Worm (Caenorhabditis elegans): ENCODE data around the gene rad-23.

Gene rad-23

DNA sequence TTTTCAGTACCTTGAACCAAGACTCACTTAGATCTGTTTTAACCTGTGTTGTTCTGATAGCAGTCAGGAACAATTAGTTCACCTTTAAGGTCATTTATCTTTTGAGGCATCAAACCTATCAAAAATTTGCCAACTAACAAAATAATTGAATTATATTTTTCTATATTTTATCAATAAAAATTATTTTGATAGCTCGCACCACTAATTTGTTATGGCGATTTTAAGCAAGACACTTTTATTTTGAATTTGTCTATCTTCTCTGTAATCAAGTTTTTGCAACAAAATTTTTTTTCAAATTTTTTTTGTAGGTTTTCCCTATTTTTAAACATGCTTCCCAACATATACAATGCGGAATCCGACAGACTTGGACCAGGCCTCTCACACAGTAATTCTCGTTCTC, 36.1 kb upstream of the rad-23 start, which contains the start of gene kel-1:
Gene kel-1, plus strand, starts transcription at position 301 of the 400 bp plus-strand sequence.
- no peak for TF ChIP-seq swsn-7 (tag; optimal IDR thresholded peaks at IDR 0.05)
- TF ChIP-seq elt-3 (tag; optimal IDR thresholded peaks at IDR 0.05): no peak
- no peak for TF ChIP-seq rnt-1 (tag; optimal IDR thresholded peaks at IDR 0.05)
- no peak for TF ChIP-seq egl-27 (tag; optimal IDR thresholded peaks at IDR 0.05)
- TF ChIP-seq unc-30 (tag; optimal IDR thresholded peaks at IDR 0.05): no peak
- no peak for TF ChIP-seq ztf-11 (tag; optimal IDR thresholded peaks at IDR 0.05)
- TF ChIP-seq alr-1 (tag; optimal IDR thresholded peaks at IDR 0.05; ENCODE audit: borderline replicate concordance): no peak
- TF ChIP-seq pax-3 (tag; optimal IDR thresholded peaks at IDR 0.05): no peak
- no peak for TF ChIP-seq blmp-1 (tag; optimal IDR thresholded peaks at IDR 0.05)
- no peak for TF ChIP-seq dpl-1 (GFP tag; optimal IDR thresholded peaks at IDR 0.05)

DNA sequence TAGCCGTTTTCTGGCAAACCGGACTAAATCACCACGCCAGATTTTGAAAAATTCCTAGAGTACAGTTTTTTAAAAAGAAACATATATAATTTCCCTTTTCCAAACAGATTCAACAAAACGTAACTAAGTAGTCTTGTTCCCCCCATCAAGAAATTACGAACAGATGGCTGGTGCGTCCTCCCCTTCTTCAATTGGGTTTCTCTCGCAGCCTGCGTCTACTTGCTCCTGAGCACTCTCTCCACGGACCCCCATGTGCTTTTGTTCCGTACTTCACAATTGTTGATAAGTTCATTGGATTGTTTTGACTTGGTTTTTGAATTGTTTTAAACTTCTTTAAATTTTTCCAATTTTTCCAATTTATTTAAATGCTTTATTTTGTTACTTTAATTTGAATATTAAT, 35.5 kb upstream of the rad-23 start:
- TF ChIP-seq lin-14 (GFP tag; optimal IDR thresholded peaks at IDR 0.05) (peak; percentile 72), tbx-2 (tag; optimal IDR thresholded peaks at IDR 0.05) (no peak), dsc-1 (tag; optimal IDR thresholded peaks at IDR 0.05) (peak; percentile 85), rnt-1 (tag; optimal IDR thresholded peaks at IDR 0.05) (peak; percentile 14), efl-1 (optimal IDR thresholded peaks at IDR 0.05) (peak in 1 of 2 experiments; percentile 5), efl-1 (GFP tag; optimal IDR thresholded peaks at IDR 0.05 in 1 of 2) (peak in 1 of 2 experiments; percentile 66)

DNA sequence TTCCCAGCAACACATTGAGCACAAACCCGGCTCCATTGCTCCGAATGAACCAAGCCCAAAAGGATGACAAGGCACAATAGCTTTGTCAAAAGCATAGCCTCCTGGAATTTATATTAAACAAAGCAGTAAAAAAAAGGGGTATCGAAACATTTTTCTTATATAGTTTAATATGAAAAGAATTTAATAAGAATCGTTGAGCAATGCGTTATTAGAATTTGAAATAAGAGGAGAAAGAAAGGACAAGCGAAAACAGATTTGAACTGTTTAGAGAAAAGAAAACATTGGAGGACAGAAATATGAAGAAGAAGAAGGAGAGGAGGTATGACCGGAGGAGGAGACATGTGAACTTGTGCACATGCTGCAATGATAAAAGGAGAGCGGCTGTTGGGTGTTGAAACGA, 32.6 kb upstream of the rad-23 start, which contains the start of gene C47D12.5:
Gene C47D12.5, minus strand, starts transcription at position 101 of the 400 bp plus-strand sequence.
- no peak for TF ChIP-seq ceh-82 (tag; optimal IDR thresholded peaks at IDR 0.05)
- no peak for TF ChIP-seq lin-14 (GFP tag; optimal IDR thresholded peaks at IDR 0.05)
- TF ChIP-seq nhr-71 (tag; optimal IDR thresholded peaks at IDR 0.05): no peak
- TF ChIP-seq nhr-28 (tag; optimal IDR thresholded peaks at IDR 0.05): no peak
- no peak for TF ChIP-seq elt-2 (tag; optimal IDR thresholded peaks at IDR 0.05)
- TF ChIP-seq vab-15 (tag; optimal IDR thresholded peaks at IDR 0.05): no peak
- TF ChIP-seq fos-1 (tag; optimal IDR thresholded peaks at IDR 0.05): no peak

DNA sequence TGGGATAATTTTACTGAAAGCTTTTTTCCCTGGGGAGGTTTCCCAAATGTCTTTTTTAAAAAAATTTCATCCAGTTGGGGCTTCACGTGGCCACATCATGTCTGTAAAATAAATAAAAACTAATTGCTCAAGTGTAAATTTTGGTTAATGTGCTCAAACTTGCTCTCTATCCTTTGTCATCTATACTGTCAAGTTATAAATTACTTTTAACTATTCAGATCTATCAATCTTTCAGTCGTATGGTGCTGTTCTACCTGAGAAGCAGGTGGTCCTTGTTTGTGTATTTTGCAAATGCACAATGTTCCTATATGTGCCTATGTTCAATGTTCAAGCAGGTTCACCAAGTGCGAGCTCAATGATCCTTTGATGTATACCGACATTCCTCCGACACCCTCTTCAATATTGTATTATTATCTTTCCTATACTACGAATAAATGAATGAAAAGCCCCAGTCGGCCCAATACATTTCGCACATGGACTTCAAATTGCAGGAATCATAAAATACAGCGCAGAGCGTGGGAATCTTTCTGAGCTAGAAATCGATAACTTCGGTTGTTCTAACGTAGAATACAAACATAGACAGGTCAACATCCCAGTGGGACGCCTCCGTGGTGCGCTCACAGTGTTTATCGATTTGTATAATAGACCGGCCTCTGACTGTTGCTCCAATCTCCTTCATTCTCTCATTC, 28.8 kb upstream of the rad-23 start, which contains the start of the genes sfxn-1.4 and C47D12.4:
Gene sfxn-1.4, minus strand, starts transcription at position 101 of the 689 bp plus-strand sequence.
Gene C47D12.4, plus strand, starts transcription at position 639 of the 689 bp plus-strand sequence.
- TF ChIP-seq zip-4 (GFP tag; optimal IDR thresholded peaks at IDR 0.05) (no peak), fkh-8 (tag; optimal IDR thresholded peaks at IDR 0.05) (no peak), nhr-84 (tag; optimal IDR thresholded peaks at IDR 0.05) (no peak), lin-14 (GFP tag; optimal IDR thresholded peaks at IDR 0.05) (no peak), nhr-19 (GFP tag; conservative IDR thresholded peaks at IDR 0.05) (no peak), lin-39 (tag; optimal IDR thresholded peaks at IDR 0.05) (no peak), egl-13 (tag; optimal IDR thresholded peaks at IDR 0.05) (no peak), unc-86 (tag; optimal IDR thresholded peaks at IDR 0.05) (no peak), ztf-11 (tag; optimal IDR thresholded peaks at IDR 0.05) (no peak), ceh-90 (tag; optimal IDR thresholded peaks at IDR 0.05) (no peak), C34B4.2 (tag; optimal IDR thresholded peaks at IDR 0.05) (no peak)

DNA sequence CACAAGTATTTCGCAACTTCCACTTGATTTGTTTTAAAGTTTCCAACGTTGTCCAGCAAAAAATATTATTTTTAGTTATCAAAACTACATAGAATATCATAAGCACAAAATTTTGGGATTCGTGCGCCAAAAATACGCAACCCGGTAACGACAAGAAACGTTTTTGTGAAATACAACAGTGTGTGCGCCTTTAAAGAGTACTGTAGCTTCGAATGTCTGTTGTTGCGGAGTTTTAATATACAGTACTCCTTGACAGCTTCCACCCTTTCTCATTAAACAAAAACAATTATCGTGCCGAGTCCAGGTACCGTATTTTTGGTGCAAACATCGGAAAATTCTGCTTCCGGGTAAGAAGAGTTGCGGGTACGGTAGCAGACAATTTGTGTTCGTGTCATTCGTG, 27.7 kb upstream of the rad-23 start:
- TF ChIP-seq tbx-2 (tag; optimal IDR thresholded peaks at IDR 0.05) (no peak), nhr-20 (tag; optimal IDR thresholded peaks at IDR 0.05) (no peak), irx-1 (tag; optimal IDR thresholded peaks at IDR 0.05) (no peak), blmp-1 (tag; optimal IDR thresholded peaks at IDR 0.05) (no peak), nhr-76 (tag; optimal IDR thresholded peaks at IDR 0.05) (no peak), C34B4.2 (tag; optimal IDR thresholded peaks at IDR 0.05) (no peak), alr-1 (tag; optimal IDR thresholded peaks at IDR 0.05; ENCODE audit: borderline replicate concordance) (no peak), vab-15 (tag; optimal IDR thresholded peaks at IDR 0.05) (no peak), aly-2 (tag; optimal IDR thresholded peaks at IDR 0.05) (no peak), elt-2 (tag; optimal IDR thresholded peaks at IDR 0.05) (no peak), nhr-90 (tag; optimal IDR thresholded peaks at IDR 0.05; ENCODE audit: poor library complexity) (no peak), snpc-4 (tag; optimal IDR thresholded peaks at IDR 0.05) (no peak), unc-130 (tag; optimal IDR thresholded peaks at IDR 0.05) (no peak), nhr-28 (tag; optimal IDR thresholded peaks at IDR 0.05) (no peak), C04F5.9 (tag; optimal IDR thresholded peaks at IDR 0.05) (no peak), nhr-12 (tag; optimal IDR thresholded peaks at IDR 0.05) (no peak), ceh-90 (tag; optimal IDR thresholded peaks at IDR 0.05) (no peak)
